Worm (Caenorhabditis elegans) whole organism, late embryonic: ENCODE results near the gene klp-6.

Experiments used
- ama-1 ChIP-seq: fragments of 150-350 bp; optimal IDR thresholded peaks from 2 replicates; lab custom pipeline; 2014
- ceh-30 ChIP-seq: fragments of 150-350 bp; optimal IDR thresholded peaks from 2 replicates; lab custom pipeline; 2014; ENCODE audit warnings: missing biosample characterization, missing genetic modification characterization
- ets-4 ChIP-seq: sonication (generic microtip); optimal IDR thresholded peaks from 2 replicates; lab custom pipeline; 2016; ENCODE audit warnings: missing genetic modification characterization, missing compliant biosample characterization
- eyg-1 ChIP-seq: sonication (generic microtip); optimal IDR thresholded peaks from 2 replicates; lab custom pipeline; 2016; ENCODE audit warnings: missing genotype, missing genetic modification characterization, missing compliant biosample characterization
- pha-4 ChIP-seq: fragments of 150-350 bp; optimal IDR thresholded peaks from 2 replicates; lab custom pipeline; 2018; ENCODE audit warnings: missing biosample characterization, missing genetic modification reagents, missing genetic modification characterization
- tbx-2 ChIP-seq: sonication (generic microtip); optimal IDR thresholded peaks from 2 replicates; lab custom pipeline; 2016; ENCODE audit warnings: missing genetic modification characterization, missing compliant biosample characterization

ce11 chrIII:5017550-5017949 lies 13.2 kb upstream of the klp-6 start, which contains the start of gene larp-1:
- TF ChIP-seq ama-1 (lab: Kevin White, UChicago) (no peak), ets-4 (no peak), ceh-30 (tag; lab: Kevin White, UChicago) (no peak), pha-4 (tag; lab: Kevin White, UChicago) (no peak), eyg-1 (tag; lab: Kevin White, UChicago) (no peak), tbx-2 (tag; lab: Kevin White, UChicago) (no peak)
